Worm (Caenorhabditis elegans) whole organism, mixed stage, embryonic: Measurements from ENCODE around the gene lron-10.

ENCODE experiments used
- bed-3 ChIP-seq: fragments of 200-800 bp; sonication (Bioruptor generic); optimal IDR thresholded peaks from 3 replicates; lab custom pipeline; 2018; ENCODE audit warnings: mild to moderate bottlenecking, missing genetic modification characterization, moderate library complexity, missing compliant biosample characterization
- blmp-1 ChIP-seq: fragments of 150-350 bp; optimal IDR thresholded peaks from 2 replicates; lab custom pipeline; 2014; ENCODE audit warnings: missing biosample characterization, missing genetic modification characterization
- drap-1 ChIP-seq: fragments of 200-800 bp; sonication (Bioruptor generic); optimal IDR thresholded peaks from 3 replicates; lab custom pipeline; 2018; ENCODE audit warnings: mild to moderate bottlenecking, missing genetic modification characterization, missing compliant biosample characterization
- elt-1 ChIP-seq: sonication (generic microtip); optimal IDR thresholded peaks from 2 replicates; lab custom pipeline; 2017; ENCODE audit warnings: missing genetic modification characterization, mild to moderate bottlenecking, missing compliant biosample characterization, antibody characterized with exemption, moderate library complexity, borderline replicate concordance; ENCODE audit not compliant: insufficient read depth
- elt-3 ChIP-seq: fragments of 150-350 bp; optimal IDR thresholded peaks from 2 replicates; lab custom pipeline; 2014; ENCODE audit warnings: missing biosample characterization, missing genetic modification characterization
- flh-1 ChIP-seq: fragments of 200-800 bp; sonication (Bioruptor generic); optimal IDR thresholded peaks from 2 replicates; lab custom pipeline; 2018; ENCODE audit warnings: mild to moderate bottlenecking, missing genetic modification characterization, moderate library complexity, missing compliant biosample characterization
- nhr-12 ChIP-seq: fragments of 150-350 bp; optimal IDR thresholded peaks from 2 replicates; lab custom pipeline; 2014; ENCODE audit warnings: missing biosample characterization, missing genetic modification characterization

ce11 chrIII:10629795-10630194 lies 8.6 kb upstream of the lron-10 start:
- no peak for TF ChIP-seq bed-3 (GFP tag; lab: Kevin White, UChicago)
- no peak for TF ChIP-seq nhr-12 (tag; lab: Kevin White, UChicago)
- no peak for TF ChIP-seq elt-3
- TF ChIP-seq blmp-1, result no peak
- TF ChIP-seq drap-1 (GFP tag; lab: Kevin White, UChicago), result no peak
- no peak for TF ChIP-seq elt-1 (tag; lab: Kevin White, UChicago)
- no peak for TF ChIP-seq flh-1
